Fruit fly (Drosophila melanogaster) S2 (cell line): Measurements from ENCODE around the gene CG13471.

ENCODE experiments used
- CG8478 ChIP-seq: fragments of >200 bp; optimal IDR thresholded peaks from 2 replicates; lab custom pipeline; 2018
- CTCF ChIP-seq, 2 experiments: fragments of >200 bp; optimal IDR thresholded peaks; 2 replicates each; lab custom pipeline; 2018

DNA sequence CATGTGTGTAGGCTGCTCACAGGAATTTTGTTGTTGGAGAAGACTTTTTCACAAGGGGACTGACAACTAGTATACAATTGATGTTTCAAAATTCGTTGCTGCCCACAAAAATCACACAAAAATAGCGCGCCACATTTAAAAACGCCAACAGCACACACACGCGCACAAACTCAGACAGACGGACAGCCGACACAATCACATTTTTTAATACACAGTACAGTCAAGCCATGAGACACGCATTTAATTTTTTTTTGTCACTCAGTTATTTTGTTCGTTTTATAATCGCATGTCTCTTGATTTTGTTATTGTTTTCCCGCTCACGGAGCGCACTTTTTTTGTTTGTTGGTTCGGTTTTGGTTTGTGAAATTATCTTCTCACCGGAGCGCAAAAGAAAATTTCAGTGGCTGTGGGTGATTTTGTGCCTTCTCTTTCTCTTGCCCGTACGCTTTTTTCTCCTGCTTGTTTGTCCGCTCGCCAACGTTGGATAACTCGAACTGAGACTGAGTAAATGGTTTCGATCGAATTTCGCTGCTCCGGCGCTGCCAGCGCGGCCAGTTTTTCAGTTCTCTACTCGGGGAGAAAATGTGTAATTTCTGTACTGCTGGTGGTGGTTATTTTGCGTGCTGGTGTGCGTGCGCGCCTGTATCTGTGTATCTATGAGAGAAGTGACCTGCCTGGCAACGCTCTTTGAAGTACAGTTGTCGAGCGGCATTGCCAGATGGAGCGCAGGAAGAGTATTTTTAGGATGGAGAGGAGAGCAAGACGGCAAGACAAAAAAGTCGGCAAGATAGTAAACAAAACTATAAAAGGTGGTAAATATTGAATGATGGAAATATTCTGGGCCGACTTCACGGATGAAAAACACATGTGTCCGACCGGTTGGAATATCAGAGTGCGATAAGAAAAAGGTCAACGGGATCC lies 24.4 kb upstream of the CG13471 start, which contains the start of gene CG42507:
- TF ChIP-seq CG8478 (lab: Kevin White, UChicago), result no peak
- no peak for TF ChIP-seq CTCF (optimal IDR thresholded peaks at IDR 0.05; lab: Kevin White, UChicago)
